Worm (Caenorhabditis elegans) whole organism, late embryonic: Measurements from ENCODE around the gene W08E12.4.

Source experiments
- C38D4.7 ChIP-seq: fragments of 200-800 bp; sonication (Bioruptor generic); optimal IDR thresholded peaks from 2 replicates; lab custom pipeline; 2018; ENCODE audit warnings: mild to moderate bottlenecking, missing genetic modification characterization, moderate library complexity, missing compliant biosample characterization
- F13H6.1 ChIP-seq: sonication (generic microtip); optimal IDR thresholded peaks from 2 replicates; lab custom pipeline; 2016; ENCODE audit warnings: missing genetic modification characterization, missing compliant biosample characterization
- ahr-1 ChIP-seq: sonication (generic microtip); optimal IDR thresholded peaks from 2 replicates; lab custom pipeline; 2016; ENCODE audit warnings: missing genetic modification characterization, missing compliant biosample characterization
- ama-1 ChIP-seq: fragments of 150-350 bp; optimal IDR thresholded peaks from 2 replicates; lab custom pipeline; 2014
- ceh-14 ChIP-seq: sonication (generic microtip); optimal IDR thresholded peaks from 2 replicates; lab custom pipeline; 2016; ENCODE audit warnings: missing genotype, missing genetic modification characterization, missing compliant biosample characterization
- ceh-19 ChIP-seq: fragments of 200-800 bp; sonication (Bioruptor generic); optimal IDR thresholded peaks from 2 replicates; lab custom pipeline; 2018; ENCODE audit warnings: mild to moderate bottlenecking, missing genetic modification characterization, missing compliant biosample characterization
- ceh-9 ChIP-seq: sonication (generic microtip); optimal IDR thresholded peaks from 2 replicates; lab custom pipeline; 2016; ENCODE audit warnings: mild to moderate bottlenecking, missing genetic modification characterization, inconsistent platforms, missing compliant biosample characterization
- che-1 ChIP-seq: sonication (generic microtip); optimal IDR thresholded peaks from 2 replicates; lab custom pipeline; 2016; ENCODE audit warnings: mild to moderate bottlenecking, missing genetic modification characterization, missing compliant biosample characterization
- dmd-4 ChIP-seq: sonication (generic microtip); optimal IDR thresholded peaks from 2 replicates; lab custom pipeline; 2016; ENCODE audit warnings: borderline replicate concordance, missing genetic modification characterization, missing compliant biosample characterization
- dve-1 ChIP-seq: sonication (generic microtip); optimal IDR thresholded peaks from 2 replicates; lab custom pipeline; 2017; ENCODE audit warnings: antibody characterized with exemption, mild to moderate bottlenecking, missing genetic modification characterization, missing compliant biosample characterization
- elt-2 ChIP-seq: sonication (generic microtip); optimal IDR thresholded peaks from 2 replicates; lab custom pipeline; 2016; ENCODE audit warnings: missing genetic modification reagents, missing genetic modification characterization, missing compliant biosample characterization
- elt-4 ChIP-seq: sonication (generic microtip); optimal IDR thresholded peaks from 2 replicates; lab custom pipeline; 2016; ENCODE audit warnings: missing genetic modification characterization, missing compliant biosample characterization
- ets-4 ChIP-seq: sonication (generic microtip); optimal IDR thresholded peaks from 2 replicates; lab custom pipeline; 2016; ENCODE audit warnings: missing genetic modification characterization, missing compliant biosample characterization
- eyg-1 ChIP-seq: sonication (generic microtip); optimal IDR thresholded peaks from 2 replicates; lab custom pipeline; 2016; ENCODE audit warnings: missing genotype, missing genetic modification characterization, missing compliant biosample characterization
- fax-1 ChIP-seq: sonication (generic microtip); optimal IDR thresholded peaks from 2 replicates; lab custom pipeline; 2016; ENCODE audit warnings: missing genotype, missing genetic modification characterization, missing compliant biosample characterization
- gmeb-2 ChIP-seq: sonication (generic microtip); optimal IDR thresholded peaks from 2 replicates; lab custom pipeline; 2016; ENCODE audit warnings: missing genetic modification characterization, inconsistent platforms, missing compliant biosample characterization
- hlh-15 ChIP-seq: sonication (generic microtip); optimal IDR thresholded peaks from 2 replicates; lab custom pipeline; 2016; ENCODE audit warnings: missing genetic modification characterization, missing compliant biosample characterization
- lim-6 ChIP-seq: sonication (generic microtip); optimal IDR thresholded peaks from 2 replicates; lab custom pipeline; 2016; ENCODE audit warnings: missing genetic modification characterization, missing compliant biosample characterization
- lin-11 ChIP-seq: fragments of 200-800 bp; sonication (Bioruptor generic); optimal IDR thresholded peaks from 2 replicates; lab custom pipeline; 2018; ENCODE audit warnings: mild to moderate bottlenecking, missing genetic modification characterization, missing compliant biosample characterization
- mec-3 ChIP-seq: sonication (generic microtip); optimal IDR thresholded peaks from 2 replicates; lab custom pipeline; 2016; ENCODE audit warnings: borderline replicate concordance, missing genetic modification characterization, missing compliant biosample characterization
- npax-4 ChIP-seq: sonication (generic microtip); optimal IDR thresholded peaks from 2 replicates; lab custom pipeline; 2016; ENCODE audit warnings: missing genetic modification characterization, missing compliant biosample characterization
- pag-3 ChIP-seq: sonication (generic microtip); optimal IDR thresholded peaks from 2 replicates; lab custom pipeline; 2016; ENCODE audit warnings: missing compliant biosample characterization, missing genetic modification characterization, borderline replicate concordance
- pha-2 ChIP-seq: sonication (generic microtip); optimal IDR thresholded peaks from 2 replicates; lab custom pipeline; 2017; ENCODE audit warnings: mild to moderate bottlenecking, missing genetic modification characterization, missing compliant biosample characterization
- pros-1 ChIP-seq: fragments of 150-350 bp; optimal IDR thresholded peaks from 2 replicates; lab custom pipeline; 2014; ENCODE audit warnings: missing biosample characterization, missing genetic modification reagents, missing genetic modification characterization
- ref-2 ChIP-seq: sonication (generic microtip); optimal IDR thresholded peaks from 2 replicates; lab custom pipeline; 2016; ENCODE audit warnings: missing genetic modification characterization, missing compliant biosample characterization
- sox-2 ChIP-seq: fragments of 200-800 bp; sonication (Bioruptor generic); IDR thresholded peaks from 2 replicates; pipeline ENCODE4 v1.3.6; 2022; ENCODE audit warnings: missing genetic modification reagents, missing genetic modification characterization, missing compliant biosample characterization
- tbx-2 ChIP-seq: sonication (generic microtip); optimal IDR thresholded peaks from 2 replicates; lab custom pipeline; 2016; ENCODE audit warnings: missing genetic modification characterization, missing compliant biosample characterization
- tbx-7 ChIP-seq: sonication (generic microtip); optimal IDR thresholded peaks from 2 replicates; lab custom pipeline; 2016; ENCODE audit warnings: missing genotype, missing genetic modification characterization, missing compliant biosample characterization
- unc-86 ChIP-seq: sonication (generic microtip); optimal IDR thresholded peaks from 2 replicates; lab custom pipeline; 2016; ENCODE audit warnings: missing genetic modification characterization, missing compliant biosample characterization

W08E12.4 gene

ce11 chrIV:3294553-3295185 is 7.5 kb upstream of the W08E12.4 start, which contains the start of gene W08E12.7 (continued):
- peak; percentile 42 for TF ChIP-seq eyg-1
- TF ChIP-seq dmd-4 (tag; lab: Kevin White, UChicago), result peak; percentile 69
- no peak for TF ChIP-seq elt-4 (tag; lab: Kevin White, UChicago)
- peak; percentile 5 for TF ChIP-seq C38D4.7 (GFP tag; lab: Kevin White, UChicago)
- TF ChIP-seq sox-2 (GFP tag; lab: Robert Waterston, UW), result peak; percentile 49
- TF ChIP-seq tbx-2 (tag; lab: Kevin White, UChicago), result peak; percentile 91
- peak; percentile 74 for TF ChIP-seq dve-1
- peak; percentile 17 for TF ChIP-seq lin-11 (tag; lab: Kevin White, UChicago)
- TF ChIP-seq che-1 (tag; lab: Kevin White, UChicago), result peak; percentile 25
- TF ChIP-seq tbx-7 (tag; lab: Kevin White, UChicago), result peak; percentile 33
- TF ChIP-seq ets-4, result peak; percentile 84
- TF ChIP-seq ahr-1 (tag; lab: Kevin White, UChicago), result peak; percentile 25
- no peak for TF ChIP-seq lim-6 (tag; lab: Kevin White, UChicago)
- TF ChIP-seq pha-2 (tag; lab: Kevin White, UChicago), result peak; percentile 15
- TF ChIP-seq ceh-14 (tag; lab: Kevin White, UChicago), result peak; percentile 78
- peak; percentile 91 for TF ChIP-seq ref-2
- TF ChIP-seq F13H6.1, result peak; percentile 57
- TF ChIP-seq hlh-15 (tag; lab: Kevin White, UChicago), result peak; percentile 41

ce11 chrIV:3296578-3297549 is 5.3 kb upstream of the W08E12.4 start:
- TF ChIP-seq fax-1 (tag; lab: Kevin White, UChicago), result no peak
- no peak for TF ChIP-seq ceh-19 (GFP tag; lab: Kevin White, UChicago)
- no peak for TF ChIP-seq lim-6 (tag; lab: Kevin White, UChicago)
- no peak for TF ChIP-seq elt-4 (tag; lab: Kevin White, UChicago)
- TF ChIP-seq hlh-15 (tag; lab: Kevin White, UChicago), result no peak
- TF ChIP-seq dmd-4 (tag; lab: Kevin White, UChicago), result no peak
- no peak for TF ChIP-seq pros-1 (tag; lab: Kevin White, UChicago)
- TF ChIP-seq unc-86 (tag; lab: Kevin White, UChicago), result no peak
- no peak for TF ChIP-seq pag-3 (tag; lab: Kevin White, UChicago)
- no peak for TF ChIP-seq elt-2 (tag; lab: Kevin White, UChicago)

ce11 chrIV:3298300-3298699 is 3.9 kb upstream of the W08E12.4 start, which contains the start of gene W08E12.6:
Gene W08E12.6, plus strand, starts transcription at chrIV:3298600.
- TF ChIP-seq ceh-9 (tag; lab: Kevin White, UChicago), result no peak
- TF ChIP-seq mec-3 (tag; lab: Kevin White, UChicago), result no peak
- no peak for TF ChIP-seq gmeb-2 (tag; lab: Kevin White, UChicago)

ce11 chrIV:3299229-3299628 is 2.9 kb upstream of the W08E12.4 start:
- no peak for TF ChIP-seq sox-2 (GFP tag; lab: Robert Waterston, UW)

ce11 chrIV:3300492-3300891 is 1.7 kb upstream of the W08E12.4 start, which contains the start of gene W08E12.5:
Gene W08E12.5, plus strand, starts transcription at chrIV:3300792.
- no peak for TF ChIP-seq ama-1 (lab: Kevin White, UChicago)
- no peak for TF ChIP-seq dmd-4 (tag; lab: Kevin White, UChicago)
- TF ChIP-seq npax-4 (tag; lab: Kevin White, UChicago), result no peak
